Fruit fly (Drosophila melanogaster) whole organism, wandering third instar larva: ENCODE measurements around the gene TrpA1.

Experiments used
- Abd-B ChIP-seq: fragments of >200 bp; optimal IDR thresholded peaks from 2 replicates; lab custom pipeline; 2017; ENCODE audit warnings: missing biosample characterization, missing genetic modification characterization
- CG32264 ChIP-seq: fragments of 200-800 bp; sonication (Bioruptor generic); optimal IDR thresholded peaks from 2 replicates; lab custom pipeline; 2016; ENCODE audit warnings: missing biosample characterization, missing genetic modification characterization
- CG9705 ChIP-seq: fragments of 200-800 bp; sonication (Bioruptor generic); optimal IDR thresholded peaks from 2 replicates; lab custom pipeline; 2018; ENCODE audit warnings: missing biosample characterization, mild to moderate bottlenecking, missing genetic modification characterization
- CrebA ChIP-seq: fragments of 200-800 bp; sonication (Bioruptor generic); optimal IDR thresholded peaks from 2 replicates; lab custom pipeline; 2016; ENCODE audit warnings: missing biosample characterization, mild to moderate bottlenecking, missing genetic modification characterization, borderline replicate concordance
- Dfd ChIP-seq: fragments of >200 bp; optimal IDR thresholded peaks from 2 replicates; lab custom pipeline; 2017; ENCODE audit warnings: missing biosample characterization, missing genetic modification characterization
- Dif ChIP-seq: fragments of 200-275, 200-300 bp; sonication (Bioruptor generic); optimal IDR thresholded peaks from 2 replicates; lab custom pipeline; 2018; ENCODE audit warnings: missing biosample characterization, missing genetic modification characterization; ENCODE audit not compliant: partially characterized antibody
- GATAd ChIP-seq: sonication (Bioruptor generic); optimal IDR thresholded peaks from 2 replicates; lab custom pipeline; 2016; ENCODE audit warnings: missing biosample characterization, missing genetic modification characterization
- HLH106 ChIP-seq: fragments of 200-800 bp; optimal IDR thresholded peaks from 3 replicates; lab custom pipeline; 2019; ENCODE audit warnings: missing biosample characterization, mild to moderate bottlenecking, missing genetic modification characterization, moderate library complexity
- Hnf4 ChIP-seq: fragments of 200-800 bp; sonication (Bioruptor generic); optimal IDR thresholded peaks from 2 replicates; lab custom pipeline; 2016; ENCODE audit warnings: missing biosample characterization, mild to moderate bottlenecking, missing genetic modification characterization
- Hr78 ChIP-seq: fragments of >200 bp; optimal IDR thresholded peaks from 2 replicates; lab custom pipeline; 2017; ENCODE audit warnings: missing biosample characterization, missing genetic modification characterization
- Hr83 ChIP-seq: fragments of 200-300 bp; sonication (Bioruptor generic); optimal IDR thresholded peaks from 2 replicates; lab custom pipeline; 2016; ENCODE audit warnings: missing biosample characterization, mild to moderate bottlenecking, missing genetic modification characterization, moderate library complexity; ENCODE audit not compliant: poor library complexity, severe bottlenecking
- Jra ChIP-seq: sonication (Bioruptor generic); optimal IDR thresholded peaks from 2 replicates; lab custom pipeline; 2016; ENCODE audit warnings: missing biosample characterization, missing genetic modification characterization
- Mio ChIP-seq: sonication (Bioruptor generic); optimal IDR thresholded peaks from 2 replicates; lab custom pipeline; 2016; ENCODE audit warnings: missing biosample characterization, missing genetic modification characterization
- Myc ChIP-seq: fragments of >200 bp; optimal IDR thresholded peaks from 2 replicates; lab custom pipeline; 2017
- N ChIP-seq: fragments of >200 bp; optimal IDR thresholded peaks from 2 replicates; lab custom pipeline; 2018; ENCODE audit warnings: missing biosample characterization, missing external identifiers, missing genetic modification characterization
- OdsH ChIP-seq: fragments of 200-800 bp; sonication (Bioruptor generic); optimal IDR thresholded peaks from 2 replicates; lab custom pipeline; 2016; ENCODE audit warnings: missing biosample characterization, mild to moderate bottlenecking, missing genetic modification characterization
- Rel ChIP-seq, 2 experiments: fragments of 200-800 bp; sonication (Bioruptor generic) in 1 of 2; optimal IDR thresholded peaks; 2 replicates in 1 of 2; 3 replicates in 1 of 2; lab custom pipeline; 2016 to 2019; ENCODE audit warnings: mild to moderate bottlenecking in 2 of 2, missing biosample characterization in 2 of 2, missing genetic modification characterization in 2 of 2, moderate library complexity in 1 of 2
- Sp1 ChIP-seq: fragments of 200-800 bp; sonication (Bioruptor generic); optimal IDR thresholded peaks from 3 replicates; lab custom pipeline; 2019; ENCODE audit warnings: missing biosample characterization, mild to moderate bottlenecking, missing genetic modification characterization, moderate library complexity
- Vsx2 ChIP-seq: fragments of 200-300, 225-300 bp; sonication (Bioruptor generic); optimal IDR thresholded peaks from 2 replicates; lab custom pipeline; 2018; ENCODE audit warnings: missing biosample characterization, missing genetic modification characterization; ENCODE audit not compliant: partially characterized antibody
- br ChIP-seq: fragments of 200-800 bp; sonication (Bioruptor generic); optimal IDR thresholded peaks from 2 replicates; lab custom pipeline; 2016; ENCODE audit warnings: missing biosample characterization, missing genetic modification characterization
- brk ChIP-seq: fragments of 200-800 bp; sonication (Bioruptor generic); optimal IDR thresholded peaks from 2 replicates; lab custom pipeline; 2016; ENCODE audit warnings: missing biosample characterization, mild to moderate bottlenecking, missing genetic modification characterization
- dl ChIP-seq, 2 experiments: fragments of 175-275, 200-275 bp in 1 of 2; fragments of 200-275 bp in 1 of 2; sonication (Bioruptor generic); optimal IDR thresholded peaks; lab custom pipeline; 2018; ENCODE audit warnings: mild to moderate bottlenecking in 2 of 2, missing biosample characterization in 2 of 2, missing genetic modification characterization in 2 of 2, moderate library complexity in 2 of 2; ENCODE audit not compliant: partially characterized antibody in 2 of 2, insufficient read depth in 1 of 2
- dmrt93B ChIP-seq: fragments of 200-800 bp; sonication (Bioruptor generic); optimal IDR thresholded peaks from 2 replicates; lab custom pipeline; 2018; ENCODE audit warnings: missing biosample characterization, mild to moderate bottlenecking, missing genetic modification characterization
- dsf ChIP-seq: sonication (Bioruptor generic); optimal IDR thresholded peaks from 2 replicates; lab custom pipeline; 2016; ENCODE audit warnings: missing biosample characterization, missing genetic modification characterization, borderline replicate concordance
- ey ChIP-seq: fragments of 200-800 bp; sonication (Bioruptor generic); optimal IDR thresholded peaks from 2 replicates; lab custom pipeline; 2016; ENCODE audit warnings: missing biosample characterization, missing genetic modification characterization
- foxo ChIP-seq, 2 experiments: fragments of 200-800 bp; sonication (Bioruptor generic); optimal IDR thresholded peaks; 2 replicates in 1 of 2; 3 replicates in 1 of 2; lab custom pipeline; 2016 to 2017; ENCODE audit warnings: missing biosample characterization in 2 of 2, missing genetic modification characterization in 2 of 2
- fru ChIP-seq: fragments of 200-800 bp; sonication (Bioruptor generic); optimal IDR thresholded peaks from 3 replicates; lab custom pipeline; 2016; ENCODE audit warnings: missing biosample characterization, mild to moderate bottlenecking, missing genetic modification characterization
- h ChIP-seq: fragments of 200-800 bp; sonication (Bioruptor generic); optimal IDR thresholded peaks from 3 replicates; lab custom pipeline; 2016; ENCODE audit warnings: missing biosample characterization, mild to moderate bottlenecking, missing genetic modification characterization
- jim ChIP-seq: fragments of 175-275, 200-325 bp; sonication (Bioruptor generic); optimal IDR thresholded peaks from 2 replicates; lab custom pipeline; 2016; ENCODE audit warnings: missing biosample characterization, mild to moderate bottlenecking, missing genetic modification characterization
- lola ChIP-seq: fragments of >200 bp; optimal IDR thresholded peaks from 2 replicates; lab custom pipeline; 2017; ENCODE audit warnings: missing biosample characterization, missing genetic modification characterization
- pan ChIP-seq: fragments of >200 bp; optimal IDR thresholded peaks from 2 replicates; lab custom pipeline; 2017
- psq ChIP-seq: fragments of 200-800 bp; sonication (Bioruptor generic); optimal IDR thresholded peaks from 3 replicates; lab custom pipeline; 2017; ENCODE audit warnings: missing biosample characterization, mild to moderate bottlenecking, missing genetic modification characterization, moderate library complexity
- rgr ChIP-seq: fragments of 200-800 bp; sonication (Bioruptor generic); optimal IDR thresholded peaks from 3 replicates; lab custom pipeline; 2016; ENCODE audit warnings: missing biosample characterization, mild to moderate bottlenecking, missing genetic modification characterization
- sage ChIP-seq: fragments of 200-800 bp; sonication (Bioruptor generic); optimal IDR thresholded peaks from 2 replicates; lab custom pipeline; 2016; ENCODE audit warnings: missing biosample characterization, mild to moderate bottlenecking, missing genetic modification characterization
- sv ChIP-seq: fragments of 200-800 bp; sonication (Bioruptor generic); optimal IDR thresholded peaks from 3 replicates; lab custom pipeline; 2016; ENCODE audit warnings: missing biosample characterization, missing genetic modification characterization
- tai ChIP-seq: sonication (Bioruptor generic); optimal IDR thresholded peaks from 2 replicates; lab custom pipeline; 2016; ENCODE audit warnings: missing biosample characterization, missing genetic modification characterization
- usp ChIP-seq: fragments of >200 bp; optimal IDR thresholded peaks from 2 replicates; lab custom pipeline; 2017; ENCODE audit warnings: missing biosample characterization, missing genetic modification characterization
- woc ChIP-seq: sonication (Bioruptor generic); optimal IDR thresholded peaks from 2 replicates; lab custom pipeline; 2016; ENCODE audit warnings: missing biosample characterization, mild to moderate bottlenecking, missing genetic modification characterization

TrpA1 gene

dm6 chr3L:8905100-8905499 lies at the start of gene TrpA1:
Gene TrpA1 (minus strand): TSS chr3L:8905200.
- TF ChIP-seq Myc (lab: Kevin White, UChicago) (no peak), Hnf4 (GFP tag; lab: Kevin White, UChicago) (no peak), GATAd (GFP tag; lab: Kevin White, UChicago) (no peak), dmrt93B (GFP tag; lab: Kevin White, UChicago) (no peak), Mio (GFP tag; lab: Kevin White, UChicago) (no peak), foxo (GFP tag; optimal IDR thresholded peaks at IDR 0.05; lab: Kevin White, UChicago) (no peak)

dm6 chr3L:8954648-8955033 lies 49.6 kb upstream of the TrpA1 start, which contains the start of gene GNBP3:
Gene GNBP3 (plus strand): TSS chr3L:8955021.
- TF ChIP-seq CG9705 (GFP tag; lab: Kevin White, UChicago) (peak; percentile 79), Abd-B (no peak), Hr83 (GFP tag; lab: Kevin White, UChicago) (peak; percentile 48), woc (no peak), HLH106 (tag; lab: Kevin White, UChicago) (peak; percentile 93), dmrt93B (GFP tag; lab: Kevin White, UChicago) (peak; percentile 86), lola (GFP tag; lab: Kevin White, UChicago) (no peak), N (no peak), br (GFP tag; lab: Kevin White, UChicago) (peak; percentile 91), OdsH (GFP tag; lab: Kevin White, UChicago) (peak; percentile 92), rgr (GFP tag; lab: Kevin White, UChicago) (peak; percentile 95), tai (GFP tag; lab: Kevin White, UChicago) (no peak), ey (GFP tag; lab: Kevin White, UChicago) (peak; percentile 83), Dif (GFP tag; lab: Kevin White, UChicago) (peak; percentile 46), foxo (GFP tag; optimal IDR thresholded peaks at IDR 0.05; lab: Kevin White, UChicago) (peak in 1 of 2 experiments; percentile 96), Myc (lab: Kevin White, UChicago) (no peak), GATAd (GFP tag; lab: Kevin White, UChicago) (peak; percentile 3), sv (no peak), pan (no peak), psq (GFP tag; lab: Kevin White, UChicago) (peak; percentile 84), dsf (GFP tag; lab: Kevin White, UChicago) (no peak), usp (GFP tag; lab: Kevin White, UChicago) (no peak), Jra (GFP tag; lab: Kevin White, UChicago) (no peak), brk (GFP tag; lab: Kevin White, UChicago) (no peak), fru (GFP tag; lab: Kevin White, UChicago) (peak; percentile 60), Rel (GFP tag; optimal IDR thresholded peaks at IDR 0.05; lab: Kevin White, UChicago) (peak; percentile 93), Rel (tag; optimal IDR thresholded peaks at IDR 0.05; lab: Kevin White, UChicago) (peak; percentile 96), jim (GFP tag; lab: Kevin White, UChicago) (peak; percentile 10), CrebA (GFP tag; lab: Kevin White, UChicago) (no peak), Hnf4 (GFP tag; lab: Kevin White, UChicago) (no peak), Dfd (GFP tag; lab: Kevin White, UChicago) (no peak), Sp1 (GFP tag; lab: Kevin White, UChicago) (peak; percentile 96), dl (GFP tag; optimal IDR thresholded peaks at IDR 0.05; lab: Kevin White, UChicago; ENCODE audit: insufficient read depth in 1 of 2, partially characterized antibody in 2 of 2) (no peak), Hr78 (no peak), Mio (GFP tag; lab: Kevin White, UChicago) (no peak), sage (GFP tag; lab: Kevin White, UChicago) (peak; percentile 96), CG32264 (GFP tag; lab: Kevin White, UChicago) (peak; percentile 72), Vsx2 (GFP tag; lab: Kevin White, UChicago) (peak; percentile 42), h (GFP tag; lab: Kevin White, UChicago) (peak; percentile 95)
